Worm (Caenorhabditis elegans) whole organism, young adult: ENCODE results near the gene T01H3.3.

ENCODE experiments used
- B0261.1 ChIP-seq: sonication (generic microtip); optimal IDR thresholded peaks from 2 replicates; lab custom pipeline; 2016; ENCODE audit warnings: mild to moderate bottlenecking, missing genetic modification characterization, moderate library complexity, missing compliant biosample characterization
- F10E7.11 ChIP-seq: sonication (generic microtip); optimal IDR thresholded peaks from 2 replicates; lab custom pipeline; 2017; ENCODE audit warnings: mild to moderate bottlenecking, missing genetic modification characterization, moderate library complexity, missing compliant biosample characterization
- F49E8.2 ChIP-seq: sonication (generic microtip); optimal IDR thresholded peaks from 3 replicates; lab custom pipeline; 2017; ENCODE audit warnings: missing genetic modification characterization, mild to moderate bottlenecking, missing compliant biosample characterization, antibody characterized with exemption, moderate library complexity; ENCODE audit not compliant: insufficient read depth
- Y53G8AR.9 ChIP-seq: fragments of 200-800 bp; sonication (Bioruptor generic); conservative IDR thresholded peaks from 2 replicates; pipeline ENCODE4 v1.3.6; 2022; ENCODE audit warnings: missing genetic modification reagents, missing genetic modification characterization, missing compliant biosample characterization
- ama-1 ChIP-seq, 3 experiments: fragments of 150-350 bp in 1 of 3; sonication (generic microtip) in 2 of 3; optimal IDR thresholded peaks; 2 replicates each; lab custom pipeline; 2014 to 2018; ENCODE audit warnings: missing biosample characterization in 2 of 3, missing genetic modification characterization in 2 of 3, missing genetic modification reagents in 2 of 3
- efl-1 ChIP-seq: fragments of 150-350 bp; optimal IDR thresholded peaks from 2 replicates; lab custom pipeline; 2014; ENCODE audit warnings: missing biosample characterization, missing genetic modification reagents, missing genetic modification characterization
- snpc-3.4 ChIP-seq: sonication (generic microtip); optimal IDR thresholded peaks from 2 replicates; lab custom pipeline; 2017; ENCODE audit warnings: missing genetic modification characterization, mild to moderate bottlenecking, missing compliant biosample characterization, antibody characterized with exemption, moderate library complexity, missing genotype, missing genetic modification reagents
- snpc-4 ChIP-seq, 5 experiments: fragments of 150-350 bp in 1 of 5; sonication (generic microtip) in 4 of 5; optimal IDR thresholded peaks; 2 replicates each; lab custom pipeline; 2014 to 2018; ENCODE audit warnings: missing genetic modification characterization in 5 of 5, missing biosample characterization in 3 of 5, antibody characterized with exemption in 2 of 5, mild to moderate bottlenecking in 2 of 5, missing compliant biosample characterization in 2 of 5, missing genotype in 2 of 5, moderate library complexity in 2 of 5, missing genetic modification reagents in 1 of 5
- ztf-26 ChIP-seq: sonication (generic microtip); optimal IDR thresholded peaks from 2 replicates; lab custom pipeline; 2017; ENCODE audit warnings: missing genetic modification characterization, missing compliant biosample characterization

DNA sequence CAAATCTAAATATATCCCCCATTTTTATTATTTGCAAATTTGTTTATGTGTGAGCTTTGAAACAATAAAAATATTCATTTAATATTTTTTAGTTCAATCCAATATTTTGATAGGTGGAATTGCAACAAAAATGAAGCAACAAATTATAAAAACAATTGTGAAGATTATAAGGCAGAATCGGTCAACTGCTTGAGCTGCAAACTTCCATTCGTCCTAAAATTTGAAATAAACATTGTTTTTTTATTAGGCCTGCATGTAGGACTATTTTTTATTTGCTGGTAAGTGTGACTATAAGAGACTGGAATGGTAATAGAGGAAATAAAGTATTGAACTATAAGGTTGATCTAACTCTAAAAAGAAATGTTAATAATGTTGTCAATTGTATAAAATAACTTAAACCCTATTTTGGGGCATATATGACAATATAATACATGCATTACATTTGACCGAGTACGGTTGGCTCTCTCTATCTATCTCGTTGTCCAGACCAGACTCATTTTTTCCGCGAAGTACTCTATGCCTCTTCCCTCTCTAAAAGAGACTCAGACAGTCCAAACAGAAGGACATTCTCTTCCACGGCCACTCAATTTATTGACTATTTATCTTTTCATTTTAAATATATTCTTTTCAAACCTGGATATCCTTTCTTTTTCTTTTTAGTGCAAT, 28.0 kb downstream of the T01H3.3 start, which contains the start of gene T09A5.4:
- TF ChIP-seq ama-1 (optimal IDR thresholded peaks at IDR 0.05; lab: Kevin White, UChicago) (no peak), ama-1 (GFP tag; optimal IDR thresholded peaks at IDR 0.05; lab: Kevin White, UChicago) (no peak), F10E7.11 (no peak), efl-1 (GFP tag; lab: Kevin White, UChicago) (no peak), Y53G8AR.9 (GFP tag; lab: Robert Waterston, UW) (no peak), snpc-4 (GFP tag; optimal IDR thresholded peaks at IDR 0.05; lab: Kevin White, UChicago) (no peak), snpc-4 (tag; optimal IDR thresholded peaks at IDR 0.05; lab: Kevin White, UChicago) (no peak), snpc-3.4 (tag; lab: Kevin White, UChicago) (no peak), F49E8.2 (tag; lab: Kevin White, UChicago) (no peak), B0261.1 (tag; lab: Kevin White, UChicago) (no peak), ztf-26 (tag; lab: Kevin White, UChicago) (no peak)
